Worm (Caenorhabditis elegans) whole organism, mixed stage, embryonic: Measurements from ENCODE around the gene mmad-1.

Experiments used
- ceh-39 ChIP-seq: fragments of 150-350 bp; optimal IDR thresholded peaks from 2 replicates; lab custom pipeline; 2014; ENCODE audit warnings: missing biosample characterization, missing genetic modification characterization
- nhr-12 ChIP-seq: fragments of 150-350 bp; optimal IDR thresholded peaks from 2 replicates; lab custom pipeline; 2014; ENCODE audit warnings: missing biosample characterization, missing genetic modification characterization
- nhr-28 ChIP-seq: fragments of 150-350 bp; optimal IDR thresholded peaks from 2 replicates; lab custom pipeline; 2014; ENCODE audit warnings: missing biosample characterization, missing genetic modification characterization

DNA sequence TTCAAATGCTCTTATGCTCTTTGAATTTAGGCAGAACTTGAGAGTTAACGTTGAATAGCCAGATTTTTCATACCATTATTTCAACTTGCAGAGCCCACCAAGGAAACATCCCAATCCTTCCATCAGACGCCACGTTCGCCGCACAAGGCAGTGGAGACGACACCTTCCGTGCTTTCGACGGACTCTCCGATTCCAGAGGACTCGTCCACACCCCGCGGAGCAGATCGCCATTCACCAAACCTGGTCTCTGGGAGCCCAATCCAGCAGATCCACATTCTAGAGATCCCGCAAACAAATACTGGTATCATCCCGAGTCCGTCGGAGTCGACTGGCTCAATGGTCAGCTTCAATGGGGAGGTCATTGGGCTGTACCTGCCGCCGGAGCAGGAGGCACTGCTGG, 31.3 kb upstream of the mmad-1 start:
- TF ChIP-seq nhr-28 (tag; lab: Kevin White, UChicago) (no peak), nhr-12 (tag; lab: Kevin White, UChicago) (no peak), ceh-39 (tag; lab: Kevin White, UChicago) (no peak)
